Worm (Caenorhabditis elegans) whole organism, L4/young adult: Measurements from ENCODE around the gene C15F1.8.

Experiments
- dao-5 ChIP-seq: sonication (generic microtip); optimal IDR thresholded peaks from 2 replicates; lab custom pipeline; 2016; ENCODE audit warnings: missing genotype, missing genetic modification characterization, moderate library complexity, missing compliant biosample characterization
- him-1 ChIP-seq: sonication (generic microtip); optimal IDR thresholded peaks from 2 replicates; lab custom pipeline; 2016; ENCODE audit warnings: missing genotype, missing genetic modification reagents, missing genetic modification characterization, missing compliant biosample characterization

DNA sequence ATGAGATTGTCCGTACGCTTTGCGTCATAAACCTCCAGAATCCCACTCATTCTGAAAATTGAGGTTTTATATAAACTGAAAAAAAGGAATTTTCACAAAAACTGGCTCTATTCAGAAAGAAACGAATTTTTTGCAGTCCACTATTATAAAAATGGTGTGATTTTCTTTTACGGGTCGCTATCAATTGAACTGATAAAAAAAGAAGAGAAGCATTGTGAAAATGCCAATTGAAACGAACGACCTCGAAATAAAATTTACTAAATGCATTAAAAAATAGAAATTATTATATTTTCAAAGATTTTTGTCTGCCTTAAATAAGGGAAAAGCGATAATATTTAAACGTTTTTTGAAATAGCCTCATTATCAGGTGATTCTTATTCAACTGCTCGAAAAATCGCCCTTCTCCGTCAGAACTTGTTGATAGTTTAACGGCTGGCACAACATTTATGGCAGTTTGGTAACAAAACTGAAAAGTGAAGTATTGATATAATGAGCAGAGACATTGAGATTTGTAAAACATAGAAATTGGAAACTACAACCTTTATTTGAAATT lies 5.4 kb downstream of the C15F1.8 start, which contains the start of gene art-1:
- TF ChIP-seq dao-5 (tag; lab: Kevin White, UChicago) (no peak), him-1 (tag; lab: Kevin White, UChicago) (no peak)
